Fruit fly (Drosophila melanogaster) whole organism, prepupa: ENCODE measurements around the gene fy.

Experiments
- CG10631 ChIP-seq: fragments of 200-800 bp; sonication (Bioruptor generic); optimal IDR thresholded peaks from 2 replicates; lab custom pipeline; 2016; ENCODE audit warnings: missing biosample characterization, missing genetic modification characterization
- CG10669 ChIP-seq: fragments of 200-800 bp; sonication (Bioruptor generic); optimal IDR thresholded peaks from 3 replicates; lab custom pipeline; 2018; ENCODE audit warnings: missing biosample characterization, mild to moderate bottlenecking, missing genetic modification characterization, moderate library complexity
- CG11762 ChIP-seq: fragments of 200-800 bp; sonication (Bioruptor generic); optimal IDR thresholded peaks from 3 replicates; lab custom pipeline; 2016; ENCODE audit warnings: missing biosample characterization, missing genetic modification characterization; ENCODE audit not compliant: insufficient read depth
- CG11902 ChIP-seq: fragments of 200-800 bp; sonication (Bioruptor generic); optimal IDR thresholded peaks from 3 replicates; lab custom pipeline; 2016; ENCODE audit warnings: missing biosample characterization, missing genetic modification characterization
- CG15336 ChIP-seq: fragments of 200-800 bp; sonication (Bioruptor generic); IDR thresholded peaks from 2 replicates; pipeline ENCODE4 v1.3.6; 2022; ENCODE audit warnings: missing biosample characterization, missing genetic modification characterization
- CG1621 ChIP-seq: fragments of 200-800 bp; sonication (Bioruptor generic); optimal IDR thresholded peaks from 3 replicates; lab custom pipeline; 2018; ENCODE audit warnings: missing biosample characterization, mild to moderate bottlenecking, missing genetic modification characterization
- CG16779 ChIP-seq: fragments of 200-800 bp; sonication (Bioruptor generic); optimal IDR thresholded peaks from 3 replicates; lab custom pipeline; 2017; ENCODE audit warnings: missing biosample characterization, mild to moderate bottlenecking, missing genetic modification characterization
- CG3032 ChIP-seq: fragments of 200-800 bp; optimal IDR thresholded peaks from 2 replicates; lab custom pipeline; 2019; ENCODE audit warnings: missing biosample characterization, mild to moderate bottlenecking, missing genetic modification characterization, moderate library complexity
- CG31627 ChIP-seq: fragments of 200-800 bp; sonication (Bioruptor generic); optimal IDR thresholded peaks from 3 replicates; lab custom pipeline; 2016; ENCODE audit warnings: missing biosample characterization, missing genetic modification characterization
- CG32006 ChIP-seq: fragments of 200-800 bp; sonication (Bioruptor generic); optimal IDR thresholded peaks from 3 replicates; lab custom pipeline; 2017; ENCODE audit warnings: missing biosample characterization, mild to moderate bottlenecking, missing genetic modification characterization
- CG34406 ChIP-seq: fragments of 200-800 bp; sonication (Bioruptor generic); optimal IDR thresholded peaks from 3 replicates; lab custom pipeline; 2016; ENCODE audit warnings: missing biosample characterization, missing genetic modification characterization
- CG3919 ChIP-seq: fragments of 200-800 bp; sonication (Bioruptor generic); optimal IDR thresholded peaks from 3 replicates; lab custom pipeline; 2016; ENCODE audit warnings: missing biosample characterization, missing genetic modification characterization
- CG4318 ChIP-seq: fragments of 200-800 bp; sonication (Bioruptor generic); optimal IDR thresholded peaks from 3 replicates; lab custom pipeline; 2017; ENCODE audit warnings: missing biosample characterization, mild to moderate bottlenecking, missing genetic modification characterization
- CG6163 ChIP-seq: fragments of 200-800 bp; sonication (Bioruptor generic); IDR thresholded peaks from 3 replicates; pipeline ENCODE4 v1.3.6; 2022; ENCODE audit warnings: missing biosample characterization, missing genetic modification characterization
- CG6276 ChIP-seq: fragments of 200-800 bp; sonication (Bioruptor generic); optimal IDR thresholded peaks from 2 replicates; lab custom pipeline; 2017; ENCODE audit warnings: missing biosample characterization, mild to moderate bottlenecking, missing genetic modification characterization
- CG6792 ChIP-seq: fragments of 200-800 bp; sonication (Bioruptor generic); optimal IDR thresholded peaks from 3 replicates; lab custom pipeline; 2016; ENCODE audit warnings: missing biosample characterization, missing genetic modification characterization
- CG6854 ChIP-seq: fragments of 200-800 bp; sonication (Bioruptor generic); optimal IDR thresholded peaks from 2 replicates; lab custom pipeline; 2017; ENCODE audit warnings: missing biosample characterization, mild to moderate bottlenecking, missing genetic modification characterization
- CG8119 ChIP-seq: fragments of 200-800 bp; sonication (Bioruptor generic); IDR thresholded peaks from 3 replicates; pipeline ENCODE4 v1.3.6; 2022; ENCODE audit warnings: missing biosample characterization, missing genetic modification characterization
- CG8319 ChIP-seq: fragments of 200-800 bp; sonication (Bioruptor generic); optimal IDR thresholded peaks from 3 replicates; lab custom pipeline; 2016; ENCODE audit warnings: missing biosample characterization, missing genetic modification characterization
- CG8632 ChIP-seq: fragments of 200-800 bp; sonication (Bioruptor generic); optimal IDR thresholded peaks from 3 replicates; lab custom pipeline; 2016; ENCODE audit warnings: missing biosample characterization, missing genetic modification characterization
- CG9139 ChIP-seq: fragments of 200-800 bp; sonication (Bioruptor generic); optimal IDR thresholded peaks from 3 replicates; lab custom pipeline; 2017; ENCODE audit warnings: missing biosample characterization, mild to moderate bottlenecking, missing genetic modification characterization
- Eip75B ChIP-seq: fragments of 200-800 bp; sonication (Bioruptor generic); optimal IDR thresholded peaks from 3 replicates; lab custom pipeline; 2016; ENCODE audit warnings: missing biosample characterization, missing genetic modification characterization
- Eip78C ChIP-seq: fragments of 200-800 bp; sonication (Bioruptor generic); peaks from one replicate; lab custom pipeline; 2016; ENCODE audit warnings: missing biosample characterization, missing genetic modification characterization
- Ets21C ChIP-seq: fragments of 200-800 bp; sonication (Bioruptor generic); optimal IDR thresholded peaks from 3 replicates; lab custom pipeline; 2016; ENCODE audit warnings: missing biosample characterization, missing genetic modification characterization
- Ets96B ChIP-seq: fragments of 200-800 bp; optimal IDR thresholded peaks from 2 replicates; lab custom pipeline; 2019; ENCODE audit warnings: missing biosample characterization, mild to moderate bottlenecking, missing genetic modification characterization, moderate library complexity
- Gug ChIP-seq: fragments of 200-800 bp; sonication (Bioruptor generic); IDR thresholded peaks from 2 replicates; pipeline ENCODE4 v1.3.6; 2022; ENCODE audit warnings: missing biosample characterization, missing genetic modification characterization
- Hr4 ChIP-seq: fragments of 200-800 bp; sonication (Bioruptor generic); optimal IDR thresholded peaks from 3 replicates; lab custom pipeline; 2016; ENCODE audit warnings: missing biosample characterization, missing genetic modification characterization
- Lpt ChIP-seq: fragments of 200-800 bp; sonication (Bioruptor generic); optimal IDR thresholded peaks from 3 replicates; lab custom pipeline; 2016; ENCODE audit warnings: missing biosample characterization, missing genetic modification characterization
- Met ChIP-seq: fragments of 200-800 bp; sonication (Bioruptor generic); optimal IDR thresholded peaks from 3 replicates; lab custom pipeline; 2016; ENCODE audit warnings: missing biosample characterization, missing genetic modification characterization
- OdsH ChIP-seq: fragments of 200-800 bp; sonication (Bioruptor generic); optimal IDR thresholded peaks from 3 replicates; lab custom pipeline; 2016; ENCODE audit warnings: missing biosample characterization, missing genetic modification characterization
- Smox ChIP-seq: fragments of 200-800 bp; sonication (Bioruptor generic); optimal IDR thresholded peaks from 3 replicates; lab custom pipeline; 2016; ENCODE audit warnings: missing biosample characterization, missing genetic modification characterization
- Sox102F ChIP-seq: fragments of 200-800 bp; sonication (Bioruptor generic); optimal IDR thresholded peaks from 2 replicates; lab custom pipeline; 2016; ENCODE audit warnings: missing biosample characterization, mild to moderate bottlenecking, missing genetic modification characterization
- Sox14 ChIP-seq: fragments of 200-800 bp; sonication (Bioruptor generic); optimal IDR thresholded peaks from 3 replicates; lab custom pipeline; 2016; ENCODE audit warnings: missing biosample characterization, missing genetic modification characterization
- Sox15 ChIP-seq: fragments of 200-800 bp; sonication (Bioruptor generic); optimal IDR thresholded peaks from 3 replicates; lab custom pipeline; 2016; ENCODE audit warnings: missing biosample characterization, missing genetic modification characterization
- achi ChIP-seq: fragments of 200-800 bp; sonication (Bioruptor generic); optimal IDR thresholded peaks from 3 replicates; lab custom pipeline; 2016; ENCODE audit warnings: missing biosample characterization, missing genetic modification characterization
- acj6 ChIP-seq: fragments of 200-800 bp; sonication (Bioruptor generic); optimal IDR thresholded peaks from 3 replicates; lab custom pipeline; 2016; ENCODE audit warnings: missing biosample characterization, missing genetic modification characterization
- cyc ChIP-seq: fragments of 200-800 bp; sonication (Bioruptor generic); optimal IDR thresholded peaks from 3 replicates; lab custom pipeline; 2016; ENCODE audit warnings: missing biosample characterization, missing genetic modification characterization
- dsx ChIP-seq: fragments of 200-800 bp; optimal IDR thresholded peaks from 3 replicates; lab custom pipeline; 2019; ENCODE audit warnings: missing biosample characterization, mild to moderate bottlenecking, missing genetic modification characterization, moderate library complexity; ENCODE audit not compliant: poor library complexity, severe bottlenecking
- eg ChIP-seq: fragments of 200-800 bp; sonication (Bioruptor generic); IDR thresholded peaks from 3 replicates; pipeline ENCODE4 v1.3.6; 2022; ENCODE audit warnings: missing biosample characterization, missing genetic modification characterization
- fd85E ChIP-seq: fragments of 200-800 bp; sonication (Bioruptor generic); optimal IDR thresholded peaks from 3 replicates; lab custom pipeline; 2016; ENCODE audit warnings: missing biosample characterization, missing genetic modification characterization
- fkh ChIP-seq: fragments of 200-800 bp; sonication (Bioruptor generic); optimal IDR thresholded peaks from 3 replicates; lab custom pipeline; 2017; ENCODE audit warnings: missing biosample characterization, mild to moderate bottlenecking, missing genetic modification characterization, moderate library complexity
- lz ChIP-seq: fragments of 200-800 bp; sonication (Bioruptor generic); optimal IDR thresholded peaks from 3 replicates; lab custom pipeline; 2016; ENCODE audit warnings: missing biosample characterization, missing genetic modification characterization
- net ChIP-seq: fragments of 200-800 bp; sonication (Bioruptor generic); optimal IDR thresholded peaks from 3 replicates; lab custom pipeline; 2016; ENCODE audit warnings: missing biosample characterization, missing genetic modification characterization
- salr ChIP-seq, 2 experiments: fragments of 200-800 bp; sonication (Bioruptor generic); optimal IDR thresholded peaks; 3 replicates each; lab custom pipeline; 2016 to 2018; ENCODE audit warnings: missing biosample characterization in 2 of 2, missing genetic modification characterization in 2 of 2, mild to moderate bottlenecking in 1 of 2
- svp ChIP-seq: fragments of 200-800 bp; sonication (Bioruptor generic); peaks from one replicate; lab custom pipeline; 2016; ENCODE audit warnings: missing biosample characterization, missing genetic modification characterization
- topi ChIP-seq: fragments of 200-800 bp; sonication (Bioruptor generic); optimal IDR thresholded peaks from 3 replicates; lab custom pipeline; 2016; ENCODE audit warnings: missing biosample characterization, missing genetic modification characterization
- vri ChIP-seq: fragments of 200-800 bp; sonication (Bioruptor generic); optimal IDR thresholded peaks from 3 replicates; lab custom pipeline; 2016; ENCODE audit warnings: missing biosample characterization, mild to moderate bottlenecking, missing genetic modification characterization

fy gene

dm6 chr2L:8371354-8371937, 31.6 kb downstream of the fy start:
- TF ChIP-seq CG15336 (GFP tag; lab: Robert Waterston, UW) (peak; percentile 48), Sox15 (no peak), CG8632 (GFP tag; lab: Kevin White, UChicago) (no peak), eg (GFP tag; lab: Robert Waterston, UW) (no peak), Ets96B (no peak), CG10669 (GFP tag; lab: Kevin White, UChicago) (no peak), CG6854 (GFP tag; lab: Kevin White, UChicago) (no peak), CG4318 (no peak), Sox14 (GFP tag; lab: Kevin White, UChicago) (no peak), CG9139 (GFP tag; lab: Kevin White, UChicago) (no peak), fd85E (GFP tag; lab: Kevin White, UChicago) (no peak), CG8319 (GFP tag; lab: Kevin White, UChicago) (no peak), CG10631 (GFP tag; lab: Kevin White, UChicago) (no peak), Smox (GFP tag; lab: Kevin White, UChicago) (no peak), CG3919 (GFP tag; lab: Kevin White, UChicago) (no peak), CG11902 (no peak), CG6276 (GFP tag; lab: Kevin White, UChicago) (peak; percentile 14), CG32006 (peak; percentile 56), OdsH (GFP tag; lab: Kevin White, UChicago) (peak; percentile 16), vri (GFP tag; lab: Kevin White, UChicago) (no peak), CG1621 (no peak), salr (GFP tag; optimal IDR thresholded peaks at IDR 0.05; lab: Kevin White, UChicago) (no peak), dsx (GFP tag; lab: Kevin White, UChicago) (peak; percentile 15), achi (GFP tag; lab: Kevin White, UChicago) (peak; percentile 39), fkh (no peak), net (no peak), Sox102F (GFP tag; lab: Kevin White, UChicago) (no peak), CG8119 (peak; percentile 41; the same call in 1 of the 3 replicates), svp (no peak), Eip75B (GFP tag; lab: Kevin White, UChicago) (no peak), cyc (GFP tag; lab: Kevin White, UChicago) (no peak), Gug (no peak), CG31627 (GFP tag; lab: Kevin White, UChicago) (no peak), lz (GFP tag; lab: Kevin White, UChicago) (no peak), Eip78C (GFP tag; lab: Kevin White, UChicago) (peak; percentile 61), topi (GFP tag; lab: Kevin White, UChicago) (no peak), CG11762 (GFP tag; lab: Kevin White, UChicago) (no peak), Hr4 (GFP tag; lab: Kevin White, UChicago) (no peak), acj6 (peak; percentile 40)

dm6 chr2L:8370364-8371326, 32.4 kb downstream of the fy start, which contains the start of gene CG17292:
Gene CG17292 (plus strand): TSS chr2L:8370454.
- TF ChIP-seq Met (GFP tag; lab: Kevin White, UChicago): peak; percentile 9
- no peak for TF ChIP-seq Ets21C (GFP tag; lab: Kevin White, UChicago)
- peak; percentile 71; the same call in 2 of the 3 replicates for TF ChIP-seq eg (GFP tag; lab: Robert Waterston, UW)
- TF ChIP-seq net: no peak
- peak; percentile 38 for TF ChIP-seq Lpt
- TF ChIP-seq CG6792 (GFP tag; lab: Kevin White, UChicago): peak; percentile 13
- TF ChIP-seq CG3919 (GFP tag; lab: Kevin White, UChicago): no peak
- TF ChIP-seq Eip78C (GFP tag; lab: Kevin White, UChicago): peak; percentile 58
- peak; percentile 90 for TF ChIP-seq fkh
- peak; percentile 21 for TF ChIP-seq CG3032
- no peak for TF ChIP-seq CG6854 (GFP tag; lab: Kevin White, UChicago)
- no peak for TF ChIP-seq vri (GFP tag; lab: Kevin White, UChicago)
- TF ChIP-seq CG1621: peak; percentile 47
- no peak for TF ChIP-seq lz (GFP tag; lab: Kevin White, UChicago)
- TF ChIP-seq Sox15: no peak
- peak; percentile 16 for TF ChIP-seq CG6276 (GFP tag; lab: Kevin White, UChicago)
- TF ChIP-seq CG10669 (GFP tag; lab: Kevin White, UChicago): no peak
- TF ChIP-seq CG15336 (GFP tag; lab: Robert Waterston, UW): peak; percentile 43; the same call in 1 of the 2 replicates
- TF ChIP-seq svp: peak; percentile 96
- TF ChIP-seq cyc (GFP tag; lab: Kevin White, UChicago): no peak
- TF ChIP-seq CG34406 (GFP tag; lab: Kevin White, UChicago): no peak
- TF ChIP-seq CG6163 (GFP tag; lab: Robert Waterston, UW): peak; percentile 47; the same call in 1 of the 3 replicates
- peak; percentile 46 for TF ChIP-seq CG16779 (tag; lab: Kevin White, UChicago)
